Fruit fly (Drosophila melanogaster): ENCODE measurements around the gene AP-1gamma.

The AP-1gamma gene

DNA sequence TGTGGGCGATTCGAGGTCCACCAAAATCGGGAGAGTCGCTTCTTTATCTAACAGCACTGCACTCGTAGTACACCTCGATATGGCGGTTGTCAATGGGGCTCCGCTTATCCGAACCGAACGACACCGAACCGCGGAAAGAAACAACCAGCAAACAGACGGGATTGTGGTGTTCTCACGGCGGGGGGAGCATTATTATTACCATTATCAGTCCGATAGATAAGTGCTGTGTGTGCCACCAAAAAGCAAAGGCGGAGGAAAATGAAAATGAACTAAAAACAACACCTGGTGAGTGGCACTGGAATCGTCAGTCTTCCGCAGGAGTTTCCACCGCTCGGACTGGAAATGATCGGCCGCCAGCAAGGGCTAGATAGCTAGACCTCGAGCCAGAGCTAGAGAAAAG, at the start of gene AP-1gamma:
TSS of gene AP-1gamma (plus strand) at position 305 of the 400 bp plus-strand sequence.
- TF ChIP-seq foxo (GFP tag; optimal IDR thresholded peaks at IDR 0.05) (no peak), dmrt93B (GFP tag; optimal IDR thresholded peaks at IDR 0.05) (no peak), br (GFP tag; optimal IDR thresholded peaks at IDR 0.05) (no peak), psq (GFP tag; optimal IDR thresholded peaks at IDR 0.05) (peak; percentile 6)

DNA sequence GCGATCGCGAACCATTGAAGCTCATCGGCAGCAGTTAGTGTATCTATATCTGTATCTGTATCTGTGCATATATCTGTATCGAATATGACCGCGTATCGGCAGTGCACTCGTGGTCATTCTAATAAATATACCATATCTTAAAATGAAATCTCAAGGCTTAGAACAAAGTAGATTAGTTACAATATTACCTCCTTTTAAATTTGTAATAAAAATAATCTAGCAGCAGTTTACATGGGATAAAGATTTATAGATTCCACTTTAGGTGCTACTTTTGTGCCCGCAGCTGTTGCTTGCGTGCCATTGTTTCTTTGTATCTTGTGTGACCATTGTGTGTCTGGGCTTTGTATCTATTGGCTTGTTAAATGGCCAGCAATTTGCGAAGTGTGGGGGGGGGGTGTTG, 48.4 kb upstream of the AP-1gamma start:
- TF ChIP-seq br (GFP tag; optimal IDR thresholded peaks at IDR 0.05) = peak; percentile 64
- TF ChIP-seq fru (GFP tag; optimal IDR thresholded peaks at IDR 0.05) = peak; percentile 68
- TF ChIP-seq CrebA (GFP tag; optimal IDR thresholded peaks at IDR 0.05; ENCODE audit: borderline replicate concordance) = no peak
- no peak for TF ChIP-seq GATAd (GFP tag; optimal IDR thresholded peaks at IDR 0.05)
- peak; percentile 15 for TF ChIP-seq CG32264 (GFP tag; optimal IDR thresholded peaks at IDR 0.05)
- TF ChIP-seq Vsx2 (GFP tag; optimal IDR thresholded peaks at IDR 0.05; ENCODE audit: partially characterized antibody) = no peak
- TF ChIP-seq pan (optimal IDR thresholded peaks at IDR 0.05) = no peak
- no peak for TF ChIP-seq Dif (GFP tag; optimal IDR thresholded peaks at IDR 0.05; ENCODE audit: partially characterized antibody)
- no peak for TF ChIP-seq N (GFP tag; optimal IDR thresholded peaks at IDR 0.05)
- peak; percentile 76 for TF ChIP-seq ey (GFP tag; optimal IDR thresholded peaks at IDR 0.05)
- TF ChIP-seq Rel (GFP tag; optimal IDR thresholded peaks at IDR 0.05) = no peak
- TF ChIP-seq Rel (tag; optimal IDR thresholded peaks at IDR 0.05) = no peak
- TF ChIP-seq dl (GFP tag; optimal IDR thresholded peaks at IDR 0.05; ENCODE audit: insufficient read depth in 1 of 2, partially characterized antibody in 2 of 2) = no peak
- no peak for TF ChIP-seq dsf (GFP tag; optimal IDR thresholded peaks at IDR 0.05; ENCODE audit: borderline replicate concordance)
- TF ChIP-seq woc (GFP tag; optimal IDR thresholded peaks at IDR 0.05) = peak; percentile 5
- TF ChIP-seq rgr (GFP tag; optimal IDR thresholded peaks at IDR 0.05) = peak; percentile 76
- no peak for TF ChIP-seq lola (GFP tag; optimal IDR thresholded peaks at IDR 0.05)
- TF ChIP-seq sv (GFP tag; optimal IDR thresholded peaks at IDR 0.05) = peak; percentile 9
- TF ChIP-seq OdsH (GFP tag; optimal IDR thresholded peaks at IDR 0.05) = peak; percentile 76
- TF ChIP-seq h (GFP tag; optimal IDR thresholded peaks at IDR 0.05) = peak; percentile 80
- peak in 1 of 2 experiments; percentile 68 for TF ChIP-seq foxo (GFP tag; optimal IDR thresholded peaks at IDR 0.05)
- no peak for TF ChIP-seq Hr78 (GFP tag; optimal IDR thresholded peaks at IDR 0.05)
- TF ChIP-seq Myc (optimal IDR thresholded peaks at IDR 0.05) = no peak
- TF ChIP-seq dmrt93B (GFP tag; optimal IDR thresholded peaks at IDR 0.05) = peak; percentile 71
- TF ChIP-seq Hnf4 (GFP tag; optimal IDR thresholded peaks at IDR 0.05) = no peak
- peak; percentile 56 for TF ChIP-seq HLH106 (tag; optimal IDR thresholded peaks at IDR 0.05)
- TF ChIP-seq Jra (GFP tag; optimal IDR thresholded peaks at IDR 0.05) = peak; percentile 23
- no peak for TF ChIP-seq Hr83 (GFP tag; optimal IDR thresholded peaks at IDR 0.05; ENCODE audit: poor library complexity, severe bottlenecking)
- TF ChIP-seq brk (GFP tag; optimal IDR thresholded peaks at IDR 0.05) = no peak
- TF ChIP-seq Abd-B (GFP tag; optimal IDR thresholded peaks at IDR 0.05) = no peak
- no peak for TF ChIP-seq jim (GFP tag; optimal IDR thresholded peaks at IDR 0.05)
- peak; percentile 45 for TF ChIP-seq Sp1 (GFP tag; optimal IDR thresholded peaks at IDR 0.05)
- no peak for TF ChIP-seq Dfd (GFP tag; optimal IDR thresholded peaks at IDR 0.05)
- no peak for TF ChIP-seq usp (GFP tag; optimal IDR thresholded peaks at IDR 0.05)
- TF ChIP-seq tai (GFP tag; optimal IDR thresholded peaks at IDR 0.05) = no peak
- no peak for TF ChIP-seq CG9705 (GFP tag; optimal IDR thresholded peaks at IDR 0.05)
- TF ChIP-seq Mio (GFP tag; optimal IDR thresholded peaks at IDR 0.05) = no peak
- peak; percentile 68 for TF ChIP-seq sage (GFP tag; optimal IDR thresholded peaks at IDR 0.05)
- peak; percentile 63 for TF ChIP-seq psq (GFP tag; optimal IDR thresholded peaks at IDR 0.05)

DNA sequence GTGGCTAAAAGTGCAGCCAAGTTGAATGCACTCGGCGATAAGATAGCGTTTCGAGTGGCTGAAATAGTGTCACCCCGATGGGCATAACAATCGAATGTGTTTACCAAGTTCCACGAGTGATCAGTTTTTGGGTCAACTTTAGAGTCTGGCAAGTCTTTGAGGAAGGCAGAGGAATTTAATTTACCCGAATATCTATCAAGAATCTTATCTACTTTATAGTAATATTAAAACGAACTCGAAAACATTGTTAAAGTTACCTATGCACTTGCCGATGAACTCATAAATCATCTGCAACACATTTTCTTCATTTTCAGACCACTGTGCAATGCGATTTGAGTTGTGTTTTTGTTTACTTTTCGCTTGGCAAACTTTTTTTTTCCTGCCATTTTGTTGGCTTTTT, 47.2 kb upstream of the AP-1gamma start:
- TF ChIP-seq foxo (GFP tag; optimal IDR thresholded peaks at IDR 0.05) = peak in 1 of 2 experiments; percentile 18
- peak; percentile 4 for TF ChIP-seq ey (GFP tag; optimal IDR thresholded peaks at IDR 0.05)
- no peak for TF ChIP-seq rgr (GFP tag; optimal IDR thresholded peaks at IDR 0.05)
- TF ChIP-seq fru (GFP tag; optimal IDR thresholded peaks at IDR 0.05) = peak; percentile 27
- TF ChIP-seq Dfd (GFP tag; optimal IDR thresholded peaks at IDR 0.05) = no peak
- TF ChIP-seq lola (GFP tag; optimal IDR thresholded peaks at IDR 0.05) = no peak
- no peak for TF ChIP-seq Hnf4 (GFP tag; optimal IDR thresholded peaks at IDR 0.05)
- TF ChIP-seq tai (GFP tag; optimal IDR thresholded peaks at IDR 0.05) = no peak
- no peak for TF ChIP-seq CrebA (GFP tag; optimal IDR thresholded peaks at IDR 0.05; ENCODE audit: borderline replicate concordance)
- TF ChIP-seq HLH106 (tag; optimal IDR thresholded peaks at IDR 0.05) = no peak
- TF ChIP-seq Myc (optimal IDR thresholded peaks at IDR 0.05) = no peak
- peak; percentile 23 for TF ChIP-seq h (GFP tag; optimal IDR thresholded peaks at IDR 0.05)
- TF ChIP-seq sv (GFP tag; optimal IDR thresholded peaks at IDR 0.05) = no peak
- TF ChIP-seq woc (GFP tag; optimal IDR thresholded peaks at IDR 0.05) = no peak

Data from whole organism, wandering third instar larva.